ENCODE assay signal across 5 fruit fly cellular contexts in genomic region chr3R:30781661-30782120, dm6.
TF ChIP-seq lines count a peak whose summit lies in the region.

No protein-coding gene starts in this region.

TF ChIP-seq in whole organism, adult, 20 proteins besides CTCF, POLR2A, EP300 and RAD21 (continued from another document):
- TF ChIP-seq cnc (optimal IDR thresholded peaks at IDR 0.05; lab: Kevin White, UChicago): no peak
- peak; percentile 72 for TF ChIP-seq tj (GFP tag; optimal IDR thresholded peaks at IDR 0.05; lab: Kevin White, UChicago)
- peak; percentile 85 for TF ChIP-seq CG1620 (GFP tag; optimal IDR thresholded peaks at IDR 0.05; lab: Kevin White, UChicago)
TF ChIP-seq in whole organism, adult: peak in this region for 19.

TF ChIP-seq in whole organism, embryonic, 481 proteins besides CTCF, POLR2A, EP300 and RAD21 (continued from another document and continues in another):
- TF ChIP-seq CG13775 (GFP tag; optimal IDR thresholded peaks at IDR 0.05; lab: Kevin White, UChicago) (peak; percentile 89), CG10147 (GFP tag; optimal IDR thresholded peaks at IDR 0.05; lab: Kevin White, UChicago) (peak; percentile 90), dan (GFP tag; IDR thresholded peaks at IDR 0.05; lab: Robert Waterston, UW) (peak; percentile 94), CG10267 (tag; optimal IDR thresholded peaks at IDR 0.05; lab: Kevin White, UChicago) (peak; percentile 87), CG2129 (GFP tag; IDR thresholded peaks at IDR 0.05; lab: Robert Waterston, UW; ENCODE audit: partially characterized antibody) (no peak), gro (GFP tag; optimal IDR thresholded peaks at IDR 0.05; lab: Kevin White, UChicago) (peak; percentile 87), cato (GFP tag; optimal IDR thresholded peaks at IDR 0.05; lab: Kevin White, UChicago; ENCODE audit: borderline replicate concordance) (peak; percentile 86), CG32532 (GFP tag; IDR thresholded peaks at IDR 0.05; lab: Robert Waterston, UW) (peak; percentile 95), CG6683 (GFP tag; optimal IDR thresholded peaks at IDR 0.05; lab: Kevin White, UChicago) (peak; percentile 80), CG4404 (GFP tag; IDR thresholded peaks at IDR 0.05; lab: Robert Waterston, UW) (peak; percentile 97), ato (GFP tag; IDR thresholded peaks at IDR 0.05; lab: Robert Waterston, UW; ENCODE audit: partially characterized antibody) (no peak), crp (GFP tag; optimal IDR thresholded peaks at IDR 0.05; lab: Kevin White, UChicago) (peak in 1 of 2 experiments; percentile 44), CG12769 (tag; optimal IDR thresholded peaks at IDR 0.05; lab: Kevin White, UChicago) (peak; percentile 92), al (GFP tag; IDR thresholded peaks at IDR 0.05; lab: Robert Waterston, UW) (peak; percentile 90), CG31224 (GFP tag; IDR thresholded peaks at IDR 0.05; lab: Robert Waterston, UW) (peak; percentile 86), Blimp-1 (GFP tag; optimal IDR thresholded peaks at IDR 0.05; lab: Kevin White, UChicago) (peak; percentile 91), Meics (GFP tag; optimal IDR thresholded peaks at IDR 0.05; lab: Kevin White, UChicago) (peak; percentile 87), aop (GFP tag; IDR thresholded peaks at IDR 0.05; lab: Robert Waterston, UW) (no peak), CG11504 (tag; optimal IDR thresholded peaks at IDR 0.05; lab: Kevin White, UChicago) (peak; percentile 91), ash1 (GFP tag; optimal IDR thresholded peaks at IDR 0.05; lab: Kevin White, UChicago) (peak; percentile 26), Usf (GFP tag; optimal IDR thresholded peaks at IDR 0.05; lab: Kevin White, UChicago) (peak; percentile 90), CG18764 (GFP tag; optimal IDR thresholded peaks at IDR 0.05; lab: Kevin White, UChicago) (peak; percentile 82), CG34422 (GFP tag; IDR thresholded peaks at IDR 0.05; lab: Robert Waterston, UW) (peak; percentile 96), fd3F (GFP tag; optimal IDR thresholded peaks at IDR 0.05; lab: Kevin White, UChicago) (peak; percentile 88), tll (GFP tag; optimal IDR thresholded peaks at IDR 0.05; lab: Kevin White, UChicago) (peak; percentile 53 to 91), grn (GFP tag; optimal IDR thresholded peaks at IDR 0.05; lab: Kevin White, UChicago) (peak; percentile 69), bowl (GFP tag; IDR thresholded peaks at IDR 0.05; lab: Robert Waterston, UW) (peak; percentile 29; the same call in 1 of the 2 replicates), sim (GFP tag; IDR thresholded peaks at IDR 0.05; lab: Robert Waterston, UW) (peak; percentile 89), CG2712 (tag; optimal IDR thresholded peaks at IDR 0.05; lab: Kevin White, UChicago) (peak; percentile 97), Xrp1 (GFP tag; IDR thresholded peaks at IDR 0.05; lab: Robert Waterston, UW) (peak; percentile 97), Ets65A (GFP tag; lab: Kevin White, UChicago) (peak; percentile 99)

TF ChIP-seq in whole organism, prepupa, 60 proteins besides CTCF, POLR2A, EP300 and RAD21 (continued from another document and continues in another):
- TF ChIP-seq Hr4 (GFP tag; optimal IDR thresholded peaks at IDR 0.05; lab: Kevin White, UChicago): peak; percentile 94
- TF ChIP-seq net (GFP tag; optimal IDR thresholded peaks at IDR 0.05; lab: Kevin White, UChicago): peak; percentile 90
- peak; percentile 88 to 90 for TF ChIP-seq salr (GFP tag; optimal IDR thresholded peaks at IDR 0.05; lab: Kevin White, UChicago)
- TF ChIP-seq acj6 (GFP tag; optimal IDR thresholded peaks at IDR 0.05; lab: Kevin White, UChicago): peak; percentile 93
- peak; percentile 85 for TF ChIP-seq CG4318 (GFP tag; optimal IDR thresholded peaks at IDR 0.05; lab: Kevin White, UChicago)
- peak; percentile 91 for TF ChIP-seq spab (GFP tag; optimal IDR thresholded peaks at IDR 0.05; lab: Kevin White, UChicago)
- TF ChIP-seq CG11294 (GFP tag; IDR thresholded peaks at IDR 0.05; lab: Robert Waterston, UW): peak; percentile 94
- TF ChIP-seq Sox15 (GFP tag; optimal IDR thresholded peaks at IDR 0.05; lab: Kevin White, UChicago): peak; percentile 84
- TF ChIP-seq CG1621 (tag; optimal IDR thresholded peaks at IDR 0.05; lab: Kevin White, UChicago): peak; percentile 94
- TF ChIP-seq CG8319 (GFP tag; optimal IDR thresholded peaks at IDR 0.05; lab: Kevin White, UChicago): peak; percentile 82
- TF ChIP-seq CG16779 (tag; optimal IDR thresholded peaks at IDR 0.05; lab: Kevin White, UChicago): peak; percentile 81
- TF ChIP-seq CG6163 (GFP tag; IDR thresholded peaks at IDR 0.05; lab: Robert Waterston, UW): peak; percentile 97
- TF ChIP-seq Eip78C (GFP tag; lab: Kevin White, UChicago): peak; percentile 96
- peak; percentile 80 for TF ChIP-seq dac (GFP tag; optimal IDR thresholded peaks at IDR 0.05; lab: Kevin White, UChicago)
- TF ChIP-seq ss (GFP tag; optimal IDR thresholded peaks at IDR 0.05; lab: Kevin White, UChicago): peak; percentile 89 to 95
- TF ChIP-seq CG7368 (GFP tag; optimal IDR thresholded peaks at IDR 0.05; lab: Kevin White, UChicago): peak; percentile 83
- peak; percentile 82 for TF ChIP-seq Sox102F (GFP tag; optimal IDR thresholded peaks at IDR 0.05; lab: Kevin White, UChicago)
- peak; percentile 96 for TF ChIP-seq CG32006 (GFP tag; optimal IDR thresholded peaks at IDR 0.05; lab: Kevin White, UChicago)
- TF ChIP-seq fd59A (GFP tag; optimal IDR thresholded peaks at IDR 0.05; lab: Kevin White, UChicago): peak; percentile 94
- peak; percentile 82 for TF ChIP-seq CG11902 (GFP tag; optimal IDR thresholded peaks at IDR 0.05; lab: Kevin White, UChicago)
- peak; percentile 91 for TF ChIP-seq Lpt (GFP tag; optimal IDR thresholded peaks at IDR 0.05; lab: Kevin White, UChicago)
- peak; percentile 74 for TF ChIP-seq Ets21C (GFP tag; optimal IDR thresholded peaks at IDR 0.05; lab: Kevin White, UChicago)
- peak; percentile 94 for TF ChIP-seq pdm3 (GFP tag; optimal IDR thresholded peaks at IDR 0.05; lab: Kevin White, UChicago)
- TF ChIP-seq Smox (GFP tag; optimal IDR thresholded peaks at IDR 0.05; lab: Kevin White, UChicago): peak; percentile 84
- TF ChIP-seq topi (GFP tag; optimal IDR thresholded peaks at IDR 0.05; lab: Kevin White, UChicago): peak; percentile 86
- TF ChIP-seq CG9139 (GFP tag; optimal IDR thresholded peaks at IDR 0.05; lab: Kevin White, UChicago): peak; percentile 92
- peak; percentile 91 for TF ChIP-seq CG6808 (GFP tag; optimal IDR thresholded peaks at IDR 0.05; lab: Kevin White, UChicago)
- peak; percentile 90 for TF ChIP-seq CG6276 (GFP tag; optimal IDR thresholded peaks at IDR 0.05; lab: Kevin White, UChicago)
- TF ChIP-seq Eip75B (GFP tag; optimal IDR thresholded peaks at IDR 0.05; lab: Kevin White, UChicago): peak; percentile 87
- peak; percentile 91 for TF ChIP-seq cyc (GFP tag; optimal IDR thresholded peaks at IDR 0.05; lab: Kevin White, UChicago)
- peak; percentile 96 for TF ChIP-seq Gug (GFP tag; IDR thresholded peaks at IDR 0.05; lab: Robert Waterston, UW)
- peak; percentile 53 for TF ChIP-seq vri (GFP tag; optimal IDR thresholded peaks at IDR 0.05; lab: Kevin White, UChicago)
- TF ChIP-seq Eip93F (GFP tag; optimal IDR thresholded peaks at IDR 0.05; lab: Kevin White, UChicago): no peak

TF ChIP-seq in whole organism, pupa, 21 proteins besides CTCF, POLR2A, EP300 and RAD21 (continued from another document):
- TF ChIP-seq Ets98B (GFP tag; IDR thresholded peaks at IDR 0.05; lab: Robert Waterston, UW): peak; percentile 97

TF ChIP-seq in whole organism, wandering third instar larva, 38 proteins besides CTCF, POLR2A, EP300 and RAD21 (continued from another document):
- no peak for TF ChIP-seq lola (GFP tag; optimal IDR thresholded peaks at IDR 0.05; lab: Kevin White, UChicago)
- peak; percentile 83 for TF ChIP-seq psq (GFP tag; optimal IDR thresholded peaks at IDR 0.05; lab: Kevin White, UChicago)
- peak; percentile 76 for TF ChIP-seq brk (GFP tag; optimal IDR thresholded peaks at IDR 0.05; lab: Kevin White, UChicago)
- peak; percentile 78 for TF ChIP-seq woc (GFP tag; optimal IDR thresholded peaks at IDR 0.05; lab: Kevin White, UChicago)
- peak; percentile 73 for TF ChIP-seq dmrt93B (GFP tag; optimal IDR thresholded peaks at IDR 0.05; lab: Kevin White, UChicago)
- TF ChIP-seq ey (GFP tag; optimal IDR thresholded peaks at IDR 0.05; lab: Kevin White, UChicago): peak; percentile 94
- TF ChIP-seq dsf (GFP tag; optimal IDR thresholded peaks at IDR 0.05; lab: Kevin White, UChicago; ENCODE audit: borderline replicate concordance): no peak
- TF ChIP-seq Dif (GFP tag; optimal IDR thresholded peaks at IDR 0.05; lab: Kevin White, UChicago; ENCODE audit: partially characterized antibody): peak; percentile 29
- TF ChIP-seq Vsx2 (GFP tag; optimal IDR thresholded peaks at IDR 0.05; lab: Kevin White, UChicago; ENCODE audit: partially characterized antibody): peak; percentile 64
- peak; percentile 94 for TF ChIP-seq h (GFP tag; optimal IDR thresholded peaks at IDR 0.05; lab: Kevin White, UChicago)
- peak; percentile 63 for TF ChIP-seq Rel (GFP tag; optimal IDR thresholded peaks at IDR 0.05; lab: Kevin White, UChicago)
- peak; percentile 72 for TF ChIP-seq Rel (tag; optimal IDR thresholded peaks at IDR 0.05; lab: Kevin White, UChicago)
- no peak for TF ChIP-seq pan (optimal IDR thresholded peaks at IDR 0.05; lab: Kevin White, UChicago)
- TF ChIP-seq dl (GFP tag; optimal IDR thresholded peaks at IDR 0.05; lab: Kevin White, UChicago; ENCODE audit: insufficient read depth in 1 of 2, partially characterized antibody in 2 of 2): peak in 1 of 2 experiments; percentile 39
- peak; percentile 89 for TF ChIP-seq HLH106 (tag; optimal IDR thresholded peaks at IDR 0.05; lab: Kevin White, UChicago)
- peak; percentile 89 for TF ChIP-seq sv (GFP tag; optimal IDR thresholded peaks at IDR 0.05; lab: Kevin White, UChicago)
